Worm (Caenorhabditis elegans): ENCODE measurements around the gene grd-14.

Gene grd-14

DNA sequence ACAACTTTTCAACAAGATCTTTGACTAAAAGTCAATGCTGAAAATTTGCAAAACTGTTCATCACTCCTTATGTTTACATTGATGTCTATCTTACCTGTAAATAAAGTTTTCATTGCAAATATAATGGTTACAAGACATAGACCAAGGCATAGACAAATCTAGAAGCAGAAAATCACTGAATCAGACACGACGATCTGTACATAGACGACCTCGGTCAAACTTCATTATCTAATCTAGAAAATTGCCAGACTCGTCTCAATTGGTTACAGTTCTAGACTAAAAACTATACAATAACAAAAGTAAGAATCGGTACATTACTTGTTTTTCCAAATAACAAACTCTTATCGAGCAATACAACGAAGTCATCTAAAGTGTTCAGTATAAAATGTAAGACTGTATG is 1.1 kb downstream of the grd-14 start, which contains the start of gene grd-4:
Gene grd-4, plus strand, starts transcription at position 301 of the 400 bp plus-strand sequence.
- TF ChIP-seq madf-6 (GFP tag; IDR thresholded peaks at IDR 0.05) (no peak), lin-26 (GFP tag; IDR thresholded peaks at IDR 0.05) (no peak), T07F8.4 (tag; optimal IDR thresholded peaks at IDR 0.05) (no peak), dpff-1 (tag; optimal IDR thresholded peaks at IDR 0.05) (no peak), hlh-26 (GFP tag; conservative IDR thresholded peaks at IDR 0.05) (no peak)

DNA sequence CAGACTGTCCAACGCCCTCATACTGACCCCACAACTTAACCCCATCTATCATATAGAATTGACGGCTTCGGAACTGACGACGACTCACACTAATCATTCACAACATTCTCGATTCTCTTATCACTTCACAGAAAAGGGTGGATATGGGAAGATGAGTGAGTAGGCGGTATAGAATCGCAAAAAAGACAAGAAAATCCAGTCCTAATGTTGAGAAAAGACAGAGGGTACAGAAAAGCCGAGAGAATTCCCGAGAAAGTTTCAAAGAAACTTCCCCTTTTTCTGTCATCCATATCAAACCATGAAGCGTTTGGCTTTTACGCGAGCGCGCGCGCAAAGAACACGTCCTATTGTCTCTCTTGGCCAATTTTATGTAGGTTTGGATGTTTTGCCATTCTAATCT is 4.4 kb downstream of the grd-14 start:
- TF ChIP-seq zfh-2 (GFP tag; conservative IDR thresholded peaks at IDR 0.05) = no peak
- TF ChIP-seq dpff-1 (tag; optimal IDR thresholded peaks at IDR 0.05) = no peak
- no peak for TF ChIP-seq D2030.7 (GFP tag; IDR thresholded peaks at IDR 0.05)
- TF ChIP-seq ZK185.1 (tag; optimal IDR thresholded peaks at IDR 0.05; ENCODE audit: poor library complexity, severe bottlenecking) = no peak
- TF ChIP-seq F52B5.7 (tag; optimal IDR thresholded peaks at IDR 0.05) = no peak

ce11 chrX:8507053-8507452 is 7.2 kb downstream of the grd-14 start:
- TF ChIP-seq mes-4 (tag; optimal IDR thresholded peaks at IDR 0.05) (no peak), C06A6.2 (GFP tag; conservative IDR thresholded peaks at IDR 0.05) (no peak), lin-54 (GFP tag; optimal IDR thresholded peaks at IDR 0.05) (no peak), xnd-1 (tag; optimal IDR thresholded peaks at IDR 0.05) (no peak), hmg-1.2 (GFP tag; IDR thresholded peaks at IDR 0.05) (no peak), dpl-1 (GFP tag; optimal IDR thresholded peaks at IDR 0.05) (no peak), repo-1 (tag; optimal IDR thresholded peaks at IDR 0.05) (no peak), hlh-26 (GFP tag; conservative IDR thresholded peaks at IDR 0.05) (no peak), athp-1 (tag; optimal IDR thresholded peaks at IDR 0.05) (no peak), nhr-27 (tag; optimal IDR thresholded peaks at IDR 0.05) (no peak), mel-28 (tag; optimal IDR thresholded peaks at IDR 0.05; ENCODE audit: borderline replicate concordance) (no peak), lin-35 (GFP tag; optimal IDR thresholded peaks at IDR 0.05) (no peak), ets-4 (GFP tag; optimal IDR thresholded peaks at IDR 0.05) (no peak), hrde-1 (tag; optimal IDR thresholded peaks at IDR 0.05; ENCODE audit: borderline replicate concordance) (no peak), nfya-2 (GFP tag; IDR thresholded peaks at IDR 0.05) (no peak), pbrm-1 (GFP tag; IDR thresholded peaks at IDR 0.05) (no peak)

DNA sequence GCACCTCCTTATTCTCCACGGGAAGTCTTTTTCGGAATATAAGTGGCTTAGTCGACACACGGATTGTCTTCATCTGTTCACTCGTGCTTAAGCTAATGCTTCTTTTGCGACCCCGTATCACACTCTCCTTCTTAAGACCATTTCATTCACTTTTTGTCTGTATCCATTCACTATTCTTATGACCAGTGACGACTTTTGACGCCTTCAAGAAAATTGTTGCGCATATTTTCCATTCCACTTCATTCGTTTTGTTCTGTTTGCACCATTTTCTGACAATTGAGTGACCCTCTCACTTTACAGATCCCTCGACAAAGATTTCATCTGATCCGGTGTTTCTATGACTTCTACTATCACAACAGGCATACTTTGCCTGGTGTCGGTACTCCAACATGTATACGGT is 7.8 kb downstream of the grd-14 start, which contains the start of gene H03E18.1:
Gene H03E18.1, plus strand, starts transcription at position 301 of the 400 bp plus-strand sequence.
- TF ChIP-seq bed-1 (GFP tag; IDR thresholded peaks at IDR 0.05) = no peak
- TF ChIP-seq snpc-1.3 (tag; optimal IDR thresholded peaks at IDR 0.05; ENCODE audit: insufficient read depth) = no peak
- no peak for TF ChIP-seq ama-1 (optimal IDR thresholded peaks at IDR 0.05)
- no peak for TF ChIP-seq ama-1 (GFP tag; optimal IDR thresholded peaks at IDR 0.05)
- TF ChIP-seq sea-2 (GFP tag; IDR thresholded peaks at IDR 0.05) = no peak
- TF ChIP-seq C17E4.6 (GFP tag; IDR thresholded peaks at IDR 0.05) = no peak
- TF ChIP-seq unc-62 (GFP tag; optimal IDR thresholded peaks at IDR 0.05) = no peak
- TF ChIP-seq mel-28 (tag; optimal IDR thresholded peaks at IDR 0.05; ENCODE audit: borderline replicate concordance) = no peak
- no peak for TF ChIP-seq sdz-38 (tag; optimal IDR thresholded peaks at IDR 0.05)
- no peak for TF ChIP-seq Y79H2A.3 (GFP tag; conservative IDR thresholded peaks at IDR 0.05)
- no peak for TF ChIP-seq K12H6.12 (tag; optimal IDR thresholded peaks at IDR 0.05)
- no peak for TF ChIP-seq ztf-25 (GFP tag; IDR thresholded peaks at IDR 0.05)

All from whole organism, young adult.